Worm (Caenorhabditis elegans): Measurements from ENCODE around the gene srz-70.

- TF ChIP-seq hnd-1 (tag; optimal IDR thresholded peaks at IDR 0.05) = no peak
- TF ChIP-seq F13C5.2 (tag; optimal IDR thresholded peaks at IDR 0.05) = no peak
- TF ChIP-seq flt-1 (GFP tag; IDR thresholded peaks at IDR 0.05) = no peak
- TF ChIP-seq tra-4 (tag; optimal IDR thresholded peaks at IDR 0.05) = no peak
- TF ChIP-seq scrt-1 (GFP tag; IDR thresholded peaks at IDR 0.05) = no peak
- no peak for TF ChIP-seq pes-1 (GFP tag; IDR thresholded peaks at IDR 0.05)
- no peak for TF ChIP-seq tbx-11 (GFP tag; IDR thresholded peaks at IDR 0.05)
Measured at ce11 chrIV:3452516-3452915, 26.3 kb downstream of the srz-70 start.

Measured in whole organism, early embryonic.